Worm (Caenorhabditis elegans): ENCODE results near the gene W09B6.4.

DNA sequence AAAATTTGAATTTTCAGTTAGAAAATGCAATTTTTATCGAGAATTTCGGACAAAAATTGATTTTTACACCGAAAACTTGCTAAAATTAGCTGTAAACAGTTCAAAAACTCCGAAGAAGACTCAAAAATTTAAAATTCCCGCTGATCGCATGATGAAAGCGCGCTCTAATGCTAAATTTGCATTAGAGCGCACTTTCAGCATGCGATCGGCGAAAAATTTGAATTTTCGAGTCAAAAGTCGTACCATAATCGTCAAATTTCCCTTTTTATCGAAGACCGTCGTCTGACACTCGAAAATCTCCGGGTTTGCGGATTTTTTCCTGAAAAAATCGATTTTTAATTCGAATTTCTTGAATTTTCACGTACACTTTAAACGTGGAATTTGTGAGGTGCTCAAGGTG, 7.3 kb downstream of the W09B6.4 start:
- TF ChIP-seq nhr-77 (tag; optimal IDR thresholded peaks at IDR 0.05) (no peak), nhr-76 (tag; optimal IDR thresholded peaks at IDR 0.05) (no peak)

Data from whole organism, L3 larva.